Fruit fly (Drosophila melanogaster) S2 (cell line): ENCODE measurements around the gene Rrp45.
A peak's percentile ranks its signal among the peaks of the same experiment; 100 is the strongest.

ENCODE experiments used
- CG8478 ChIP-seq: fragments of >200 bp; optimal IDR thresholded peaks from 2 replicates; lab custom pipeline; 2018
- CTCF ChIP-seq, 2 experiments: fragments of >200 bp; optimal IDR thresholded peaks; 2 replicates each; lab custom pipeline; 2018

The Rrp45 gene

dm6 chrX:16791920-16792829 is 1.1 kb upstream of the Rrp45 start, which contains the start of gene CG4768:
CG4768 (plus strand) TSS chrX:16792119.
- TF ChIP-seq CG8478 (lab: Kevin White, UChicago) (no peak), CTCF (optimal IDR thresholded peaks at IDR 0.05; lab: Kevin White, UChicago) (no peak)

dm6 chrX:16787416-16787900 is 3.6 kb downstream of the Rrp45 start:
- TF ChIP-seq CG8478 (lab: Kevin White, UChicago) (no peak), CTCF (optimal IDR thresholded peaks at IDR 0.05; lab: Kevin White, UChicago) (no peak)

- TF ChIP-seq CTCF (optimal IDR thresholded peaks at IDR 0.05; lab: Kevin White, UChicago) (no peak), CG8478 (lab: Kevin White, UChicago) (no peak)
Measured at dm6 chrX:16786860-16787415, 4.1 kb downstream of the Rrp45 start, which contains the start of the genes CG9609 and Sap30. CG9609 (minus strand) TSS chrX:16787008. Sap30 (plus strand) TSS chrX:16787283.

dm6 chrX:16783743-16784142 is 7.3 kb downstream of the Rrp45 start, which contains the start of gene mRpL22:
mRpL22 (plus strand) TSS chrX:16783933.
- TF ChIP-seq CTCF (optimal IDR thresholded peaks at IDR 0.05; lab: Kevin White, UChicago) (peak in 1 of 2 experiments; percentile 31), CG8478 (lab: Kevin White, UChicago) (no peak)

dm6 chrX:16783141-16783715 is 7.8 kb downstream of the Rrp45 start, which contains the start of gene if:
if (minus strand) TSS chrX:16783434.
- TF ChIP-seq CG8478 (lab: Kevin White, UChicago) (no peak), CTCF (optimal IDR thresholded peaks at IDR 0.05; lab: Kevin White, UChicago) (no peak)

dm6 chrX:16782175-16782916 is 8.7 kb downstream of the Rrp45 start:
- TF ChIP-seq CTCF (optimal IDR thresholded peaks at IDR 0.05; lab: Kevin White, UChicago) (no peak), CG8478 (lab: Kevin White, UChicago) (no peak)

- TF ChIP-seq CG8478 (lab: Kevin White, UChicago) = no peak
- TF ChIP-seq CTCF (optimal IDR thresholded peaks at IDR 0.05; lab: Kevin White, UChicago) = no peak
Measured at dm6 chrX:16781055-16781454, 10.0 kb downstream of the Rrp45 start.

dm6 chrX:16780244-16780643 is 10.8 kb downstream of the Rrp45 start:
- TF ChIP-seq CG8478 (lab: Kevin White, UChicago) (no peak), CTCF (optimal IDR thresholded peaks at IDR 0.05; lab: Kevin White, UChicago) (no peak)

dm6 chrX:16778138-16778672 is 12.9 kb downstream of the Rrp45 start:
- TF ChIP-seq CTCF (optimal IDR thresholded peaks at IDR 0.05; lab: Kevin White, UChicago) = no peak

dm6 chrX:16775083-16775482 is 16.0 kb downstream of the Rrp45 start:
- TF ChIP-seq CTCF (optimal IDR thresholded peaks at IDR 0.05; lab: Kevin White, UChicago) (no peak), CG8478 (lab: Kevin White, UChicago) (no peak)

- TF ChIP-seq CG8478 (lab: Kevin White, UChicago) (no peak), CTCF (optimal IDR thresholded peaks at IDR 0.05; lab: Kevin White, UChicago) (no peak)
Measured at dm6 chrX:16774201-16775061, 16.6 kb downstream of the Rrp45 start.

dm6 chrX:16772882-16773827 is 17.9 kb downstream of the Rrp45 start:
- TF ChIP-seq CG8478 (lab: Kevin White, UChicago) (no peak), CTCF (optimal IDR thresholded peaks at IDR 0.05; lab: Kevin White, UChicago) (no peak)
